Fruit fly (Drosophila melanogaster) Kc167 (cell line): ENCODE results near the gene Mlc2.

Experiments used
- Myc ChIP-seq: fragments of >200 bp; optimal IDR thresholded peaks from 2 replicates; lab custom pipeline; 2017; ENCODE audit warnings: missing external identifiers
- Sin3A ChIP-seq: fragments of >200 bp; optimal IDR thresholded peaks from 2 replicates; lab custom pipeline; 2018; ENCODE audit warnings: missing external identifiers
- insv ChIP-seq: fragments of >200 bp; optimal IDR thresholded peaks from 3 replicates; lab custom pipeline; 2018; ENCODE audit warnings: missing external identifiers
- psq ChIP-seq: fragments of >200 bp; optimal IDR thresholded peaks from 2 replicates; lab custom pipeline; 2017; ENCODE audit warnings: missing external identifiers
- ttk ChIP-seq: sonication (Bioruptor generic); optimal IDR thresholded peaks from 2 replicates; lab custom pipeline; 2017; ENCODE audit warnings: missing external identifiers

dm6 chr3R:30211856-30212255 lies 37.5 kb upstream of the Mlc2 start, which contains the start of gene CecA2:
- TF ChIP-seq psq (lab: Kevin White, UChicago) (no peak), insv (lab: Kevin White, UChicago) (no peak), Myc (lab: Kevin White, UChicago) (no peak), ttk (lab: Kevin White, UChicago) (no peak), Sin3A (lab: Kevin White, UChicago) (no peak)
